Worm (Caenorhabditis elegans) whole organism, L4 larva: ENCODE data around the gene F22B3.7.

Experiments
- D1046.2 ChIP-seq: fragments of 200-800 bp; sonication (Bioruptor generic); IDR thresholded peaks from 2 replicates; pipeline ENCODE4 v1.3.6; 2022; ENCODE audit warnings: missing genetic modification characterization, missing compliant biosample characterization
- F26F4.8 ChIP-seq: fragments of 200-800 bp; sonication (Bioruptor generic); conservative IDR thresholded peaks from 2 replicates; pipeline ENCODE4 v1.3.6; 2022; ENCODE audit warnings: missing genetic modification characterization, missing compliant biosample characterization
- F49E8.2 ChIP-seq: sonication (generic microtip); optimal IDR thresholded peaks from 2 replicates; lab custom pipeline; 2016; ENCODE audit warnings: missing compliant biosample characterization, mild to moderate bottlenecking, missing genetic modification characterization, borderline replicate concordance
- T20F7.1 ChIP-seq: fragments of 200-800 bp; sonication (Bioruptor generic); optimal IDR thresholded peaks from 2 replicates; lab custom pipeline; 2018; ENCODE audit warnings: mild to moderate bottlenecking, missing genetic modification characterization, missing compliant biosample characterization
- Y105C5A.15 ChIP-seq: fragments of 200-800 bp; sonication (Bioruptor generic); IDR thresholded peaks from 2 replicates; pipeline ENCODE4 v1.3.6; 2022; ENCODE audit warnings: missing genetic modification characterization, missing compliant biosample characterization
- Y48G9A.11 ChIP-seq: fragments of 200-800 bp; sonication (Bioruptor generic); IDR thresholded peaks from 2 replicates; pipeline ENCODE4 v1.3.6; 2022; ENCODE audit warnings: missing genetic modification reagents, missing genetic modification characterization, missing compliant biosample characterization
- Y5F2A.4 ChIP-seq: fragments of 200-800 bp; sonication (Bioruptor generic); optimal IDR thresholded peaks from 2 replicates; lab custom pipeline; 2018; ENCODE audit warnings: mild to moderate bottlenecking, missing genetic modification characterization, missing compliant biosample characterization
- ZK337.2 ChIP-seq: fragments of 200-800 bp; sonication (Bioruptor generic); IDR thresholded peaks from 2 replicates; pipeline ENCODE4 v1.3.6; 2022; ENCODE audit warnings: missing genetic modification reagents, missing genetic modification characterization, missing compliant biosample characterization
- ZK546.5 ChIP-seq, 2 experiments: sonication (generic microtip); optimal IDR thresholded peaks; 2 replicates each; lab custom pipeline; 2017; ENCODE audit warnings: missing biosample characterization in 2 of 2, missing genetic modification characterization in 2 of 2
- aly-2 ChIP-seq: sonication (generic microtip); optimal IDR thresholded peaks from 2 replicates; lab custom pipeline; 2018; ENCODE audit warnings: missing biosample characterization, missing genetic modification characterization
- ama-1 ChIP-seq: fragments of 150-350 bp; optimal IDR thresholded peaks from 2 replicates; lab custom pipeline; 2014; ENCODE audit warnings: inconsistent platforms, mixed read lengths
- arid-1 ChIP-seq: fragments of 200-800 bp; sonication (Bioruptor generic); conservative IDR thresholded peaks from 2 replicates; pipeline ENCODE4 v1.3.6; 2022; ENCODE audit warnings: missing genetic modification reagents, missing genetic modification characterization, missing compliant biosample characterization
- ceh-32 ChIP-seq: sonication (generic microtip); optimal IDR thresholded peaks from 2 replicates; lab custom pipeline; 2016; ENCODE audit warnings: mild to moderate bottlenecking, missing genetic modification characterization, missing compliant biosample characterization; ENCODE audit not compliant: poor library complexity
- daf-19 ChIP-seq: fragments of 200-800 bp; sonication (Bioruptor generic); conservative IDR thresholded peaks from 2 replicates; pipeline ENCODE4 v1.3.6; 2022; ENCODE audit warnings: missing genetic modification characterization, missing compliant biosample characterization
- dmd-8 ChIP-seq: fragments of 200-800 bp; sonication (Bioruptor generic); IDR thresholded peaks from 2 replicates; pipeline ENCODE4 v1.3.6; 2022; ENCODE audit warnings: missing genetic modification characterization, missing compliant biosample characterization
- dmd-9 ChIP-seq: fragments of 200-800 bp; sonication (Bioruptor generic); IDR thresholded peaks from 2 replicates; pipeline ENCODE4 v1.3.6; 2022; ENCODE audit warnings: missing genetic modification reagents, missing genetic modification characterization, missing compliant biosample characterization
- dpl-1 ChIP-seq: fragments of 150-350 bp; optimal IDR thresholded peaks from 2 replicates; lab custom pipeline; 2014; ENCODE audit warnings: missing biosample characterization, missing genetic modification reagents, missing genetic modification characterization
- duxl-1 ChIP-seq: sonication (generic microtip); optimal IDR thresholded peaks from 2 replicates; lab custom pipeline; 2016; ENCODE audit warnings: mild to moderate bottlenecking, missing genetic modification characterization, moderate library complexity, missing compliant biosample characterization; ENCODE audit not compliant: poor library complexity
- egl-27 ChIP-seq: sonication (generic microtip); optimal IDR thresholded peaks from 3 replicates; lab custom pipeline; 2017; ENCODE audit warnings: missing biosample characterization, missing genetic modification reagents, missing genetic modification characterization
- fos-1 ChIP-seq: fragments of 150-350 bp; optimal IDR thresholded peaks from 2 replicates; lab custom pipeline; 2014; ENCODE audit warnings: missing biosample characterization, missing genetic modification characterization
- hlh-11 ChIP-seq: fragments of 200-800 bp; sonication (Bioruptor generic); optimal IDR thresholded peaks from 2 replicates; lab custom pipeline; 2018; ENCODE audit warnings: mild to moderate bottlenecking, missing genetic modification characterization, missing compliant biosample characterization
- lim-7 ChIP-seq: fragments of 200-800 bp; sonication (Bioruptor generic); IDR thresholded peaks from 2 replicates; pipeline ENCODE4 v1.3.6; 2022; ENCODE audit warnings: missing genetic modification characterization, missing compliant biosample characterization
- lin-38 ChIP-seq: fragments of 200-800 bp; sonication (Bioruptor generic); IDR thresholded peaks from 2 replicates; pipeline ENCODE4 v1.3.6; 2022; ENCODE audit warnings: missing genetic modification reagents, missing genetic modification characterization, missing compliant biosample characterization
- mdt-29 ChIP-seq: fragments of 200-800 bp; sonication (Bioruptor generic); IDR thresholded peaks from 2 replicates; pipeline ENCODE4 v1.3.6; 2022; ENCODE audit warnings: missing genetic modification reagents, missing genetic modification characterization, missing compliant biosample characterization
- mep-1 ChIP-seq: fragments of 150-350 bp; sonication (generic microtip); optimal IDR thresholded peaks from 3 replicates; lab custom pipeline; 2014; ENCODE audit warnings: missing biosample characterization, missing genetic modification characterization
- mxl-2 ChIP-seq: fragments of 200-800 bp; sonication (Bioruptor generic); conservative IDR thresholded peaks from 2 replicates; pipeline ENCODE4 v1.3.6; 2022; ENCODE audit warnings: missing genetic modification reagents, missing genetic modification characterization, missing compliant biosample characterization
- nhr-10 ChIP-seq: fragments of 150-350 bp; optimal IDR thresholded peaks from 2 replicates; lab custom pipeline; 2014; ENCODE audit warnings: missing biosample characterization, missing genetic modification characterization
- nhr-102 ChIP-seq: sonication (generic microtip); optimal IDR thresholded peaks from 2 replicates; lab custom pipeline; 2016; ENCODE audit warnings: mild to moderate bottlenecking, missing genetic modification characterization, moderate library complexity, missing compliant biosample characterization
- nhr-11 ChIP-seq: fragments of 150-350 bp; optimal IDR thresholded peaks from 2 replicates; lab custom pipeline; 2014; ENCODE audit warnings: missing biosample characterization, missing genetic modification characterization
- nhr-25 ChIP-seq: sonication (generic microtip); optimal IDR thresholded peaks from 2 replicates; lab custom pipeline; 2017; ENCODE audit warnings: missing genetic modification characterization, mild to moderate bottlenecking, missing compliant biosample characterization, antibody characterized with exemption, moderate library complexity, borderline replicate concordance; ENCODE audit not compliant: insufficient read depth
- nhr-41 ChIP-seq: fragments of 200-800 bp; sonication (Bioruptor generic); IDR thresholded peaks from 2 replicates; pipeline ENCODE4 v1.3.6; 2022; ENCODE audit warnings: missing genetic modification reagents, missing genetic modification characterization, missing compliant biosample characterization
- nhr-42 ChIP-seq: fragments of 200-800 bp; sonication (Bioruptor generic); IDR thresholded peaks from 2 replicates; pipeline ENCODE4 v1.3.6; 2022; ENCODE audit warnings: missing genetic modification characterization, missing compliant biosample characterization
- nhr-76 ChIP-seq: fragments of 150-350 bp; optimal IDR thresholded peaks from 2 replicates; lab custom pipeline; 2014; ENCODE audit warnings: missing biosample characterization, missing genetic modification characterization
- pha-4 ChIP-seq, 2 experiments: fragments of 150-350 bp in 1 of 2; fragments of 200-800 bp in 1 of 2; sonication (Bioruptor generic) in 1 of 2; IDR thresholded peaks in 1 of 2; optimal IDR thresholded peaks in 1 of 2; 2 replicates each; pipeline versions ENCODE4 v1.3.6 to Lab custom; 2014 to 2022; ENCODE audit warnings: missing genetic modification characterization in 2 of 2, missing genetic modification reagents in 2 of 2, missing biosample characterization in 1 of 2, missing compliant biosample characterization in 1 of 2
- php-3 ChIP-seq: fragments of 200-800 bp; sonication (Bioruptor generic); IDR thresholded peaks from 2 replicates; pipeline ENCODE4 v1.3.6; 2022; ENCODE audit warnings: missing genetic modification reagents, missing genetic modification characterization, missing compliant biosample characterization
- pqm-1 ChIP-seq: sonication (generic microtip); optimal IDR thresholded peaks from 2 replicates; lab custom pipeline; 2017; ENCODE audit warnings: missing biosample characterization, missing genetic modification characterization
- rbr-2 ChIP-seq: sonication (generic microtip); optimal IDR thresholded peaks from 2 replicates; lab custom pipeline; 2016; ENCODE audit warnings: missing genotype, missing genetic modification characterization, missing compliant biosample characterization
- saeg-2 ChIP-seq: fragments of 200-800 bp; sonication (Bioruptor generic); IDR thresholded peaks from 2 replicates; pipeline ENCODE4 v1.3.6; 2022; ENCODE audit warnings: missing genetic modification reagents, missing genetic modification characterization, missing compliant biosample characterization
- snpc-4 ChIP-seq: fragments of 150-350 bp; optimal IDR thresholded peaks from 2 replicates; lab custom pipeline; 2014; ENCODE audit warnings: missing biosample characterization, missing genetic modification characterization
- tag-97 ChIP-seq: fragments of 200-800 bp; sonication (Bioruptor generic); IDR thresholded peaks from 2 replicates; pipeline ENCODE4 v1.3.6; 2022; ENCODE audit warnings: missing genetic modification characterization, missing compliant biosample characterization
- tra-1 ChIP-seq: fragments of 200-800 bp; sonication (Bioruptor generic); IDR thresholded peaks from 2 replicates; pipeline ENCODE4 v1.3.6; 2022; ENCODE audit warnings: missing genetic modification reagents, missing genetic modification characterization, missing compliant biosample characterization
- unc-130 ChIP-seq: sonication (generic microtip); optimal IDR thresholded peaks from 2 replicates; lab custom pipeline; 2016; ENCODE audit warnings: missing genetic modification reagents, missing genetic modification characterization, missing compliant biosample characterization
- unc-62 ChIP-seq, 3 experiments: fragments of 150-350 bp in 1 of 3; sonication (generic microtip); optimal IDR thresholded peaks in 2 of 3; peaks in 1 of 3; 1 replicate in 1 of 3; 2 replicates in 2 of 3; lab custom pipeline; 2014 to 2017; ENCODE audit warnings: missing biosample characterization in 3 of 3, missing genetic modification characterization in 3 of 3, missing genetic modification reagents in 3 of 3, missing genotype in 1 of 3
- vab-7 ChIP-seq: fragments of 200-800 bp; sonication (Bioruptor generic); IDR thresholded peaks from 2 replicates; pipeline ENCODE4 v1.3.6; 2022; ENCODE audit warnings: missing genetic modification reagents, missing genetic modification characterization, missing compliant biosample characterization
- zfp-2 ChIP-seq: sonication (generic microtip); optimal IDR thresholded peaks from 2 replicates; lab custom pipeline; 2016; ENCODE audit warnings: mild to moderate bottlenecking, missing genetic modification characterization, missing compliant biosample characterization
- ztf-7 ChIP-seq: fragments of 150-350 bp; optimal IDR thresholded peaks from 2 replicates; lab custom pipeline; 2014; ENCODE audit warnings: missing biosample characterization, missing genetic modification characterization

Gene F22B3.7

ce11 chrIV:11403288-11403991, 18.2 kb downstream of the F22B3.7 start, which contains the start of the genes memi-3 and cyp-31A2:
TSS of gene memi-3 (minus strand) at chrIV:11403338.
TSS of gene cyp-31A2 (plus strand) at chrIV:11403961.
- no peak for TF ChIP-seq ama-1
- TF ChIP-seq unc-62 (GFP tag; optimal IDR thresholded peaks at IDR 0.05 in 1 of 2; lab: Kevin White, UChicago): peak in 1 of 2 experiments; percentile 34
- no peak for TF ChIP-seq unc-62 (tag; optimal IDR thresholded peaks at IDR 0.05; lab: Kevin White, UChicago)
- peak; percentile 11 for TF ChIP-seq unc-130 (GFP tag; lab: Kevin White, UChicago)

ce11 chrIV:11401482-11401881, 20.1 kb downstream of the F22B3.7 start:
- TF ChIP-seq daf-19 (GFP tag; lab: Robert Waterston, UW) (peak; percentile 68), pqm-1 (tag; lab: Kevin White, UChicago) (no peak), F26F4.8 (GFP tag; lab: Robert Waterston, UW) (no peak), rbr-2 (tag; lab: Kevin White, UChicago) (no peak), egl-27 (tag; lab: Kevin White, UChicago) (no peak), hlh-11 (tag; lab: Kevin White, UChicago) (no peak), ztf-7 (tag; lab: Kevin White, UChicago) (no peak), nhr-42 (no peak), nhr-102 (no peak), nhr-41 (GFP tag; lab: Robert Waterston, UW) (no peak), nhr-11 (no peak), nhr-25 (tag; lab: Kevin White, UChicago) (no peak), lin-38 (GFP tag; lab: Robert Waterston, UW) (peak; percentile 58), T20F7.1 (GFP tag; lab: Kevin White, UChicago) (no peak), mdt-29 (GFP tag; lab: Robert Waterston, UW) (no peak), snpc-4 (no peak), pha-4 (GFP tag; IDR thresholded peaks at IDR 0.05; lab: Robert Waterston, UW) (0 out of 2 replicates have a peak, but pooled peaks have one; percentile 26), pha-4 (tag; optimal IDR thresholded peaks at IDR 0.05; lab: Kevin White, UChicago) (no peak), vab-7 (GFP tag; lab: Robert Waterston, UW) (0 out of 2 replicates have a peak, but pooled peaks have one; percentile 25), mxl-2 (no peak), duxl-1 (tag; lab: Kevin White, UChicago) (no peak), unc-130 (GFP tag; lab: Kevin White, UChicago) (no peak), arid-1 (GFP tag; lab: Robert Waterston, UW) (no peak), mep-1 (tag; lab: Kevin White, UChicago) (no peak), Y105C5A.15 (GFP tag; lab: Robert Waterston, UW) (no peak), unc-62 (GFP tag; optimal IDR thresholded peaks at IDR 0.05 in 1 of 2; lab: Kevin White, UChicago) (no peak), unc-62 (tag; optimal IDR thresholded peaks at IDR 0.05; lab: Kevin White, UChicago) (no peak), dpl-1 (GFP tag; lab: Kevin White, UChicago) (no peak), Y5F2A.4 (no peak), fos-1 (no peak), saeg-2 (GFP tag; lab: Robert Waterston, UW) (no peak), F49E8.2 (peak; percentile 69), nhr-76 (no peak), lim-7 (GFP tag; lab: Robert Waterston, UW) (0 out of 2 replicates have a peak, but pooled peaks have one; percentile 17), ceh-32 (no peak), dmd-8 (peak; percentile 52; the same call in 1 of the 2 replicates), tag-97 (no peak), aly-2 (tag; lab: Kevin White, UChicago) (no peak), zfp-2 (tag; lab: Kevin White, UChicago) (no peak), D1046.2 (GFP tag; lab: Robert Waterston, UW) (0 out of 2 replicates have a peak, but pooled peaks have one; percentile 22), dmd-9 (GFP tag; lab: Robert Waterston, UW) (no peak), tra-1 (GFP tag; lab: Robert Waterston, UW) (no peak), php-3 (GFP tag; lab: Robert Waterston, UW) (no peak), Y48G9A.11 (no peak), nhr-10 (tag; lab: Kevin White, UChicago) (no peak), ZK546.5 (tag; optimal IDR thresholded peaks at IDR 0.05; lab: Kevin White, UChicago) (no peak), ZK337.2 (GFP tag; lab: Robert Waterston, UW) (no peak)
